Worm (Caenorhabditis elegans): Measurements from ENCODE around the gene elo-2.

DNA sequence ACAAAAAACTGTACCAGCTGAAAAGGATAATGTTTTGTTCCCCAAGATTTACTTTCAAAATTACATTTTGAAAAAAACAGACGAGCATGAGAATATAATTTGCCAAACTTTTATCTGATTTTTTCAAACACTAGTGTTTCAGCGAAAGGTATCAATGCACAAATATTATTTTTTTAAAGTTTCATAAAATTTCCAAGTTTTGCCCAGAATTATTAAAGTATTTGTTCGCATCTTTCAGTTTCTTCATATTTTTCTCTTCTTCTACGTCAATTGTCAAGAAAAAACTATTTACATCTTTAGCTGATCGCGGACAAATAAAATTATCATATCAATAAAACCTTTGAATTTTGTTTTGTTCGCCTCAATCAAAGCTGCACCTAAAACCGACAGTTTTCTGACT, 30.2 kb downstream of the elo-2 start, which contains the start of gene C06A12.8:
- TF ChIP-seq snpc-3.4 (tag; optimal IDR thresholded peaks at IDR 0.05) (no peak), Y67H2A.10 (GFP tag; conservative IDR thresholded peaks at IDR 0.05) (no peak), mes-4 (tag; optimal IDR thresholded peaks at IDR 0.05) (no peak), mel-28 (tag; optimal IDR thresholded peaks at IDR 0.05; ENCODE audit: borderline replicate concordance) (no peak), rec-8 (tag; optimal IDR thresholded peaks at IDR 0.05) (no peak), aptf-3 (GFP tag; IDR thresholded peaks at IDR 0.05) (no peak)

Measured in whole organism, young adult.